Worm (Caenorhabditis elegans): ENCODE measurements around the gene T16H12.13.

DNA sequence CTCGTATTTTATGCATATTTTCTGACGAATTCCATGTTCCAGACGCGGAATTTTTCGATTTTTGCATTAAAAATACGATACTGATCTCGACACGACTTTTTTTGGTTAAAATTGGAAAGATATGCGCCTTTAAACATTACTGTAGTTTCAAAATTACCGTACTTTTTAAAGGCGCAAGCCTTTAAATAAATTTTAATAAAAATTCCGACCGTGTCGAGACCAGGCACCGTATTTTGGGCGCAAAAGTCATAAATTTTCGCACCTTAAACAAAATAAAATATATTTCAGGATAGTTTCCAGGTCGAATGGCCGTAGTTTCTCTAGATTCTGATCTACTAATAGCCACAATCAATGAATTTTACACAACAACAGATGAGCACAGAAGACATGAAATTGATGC lies 15.9 kb upstream of the T16H12.13 start, which contains the start of gene T16G12.6:
- TF ChIP-seq tab-1 (GFP tag; IDR thresholded peaks at IDR 0.05) (no peak), cog-1 (tag; optimal IDR thresholded peaks at IDR 0.05) (no peak), flt-1 (GFP tag; IDR thresholded peaks at IDR 0.05) (no peak), ztf-23 (GFP tag; IDR thresholded peaks at IDR 0.05) (no peak)

All from whole organism, midembryonic.